Worm (Caenorhabditis elegans) whole organism, dauer: Measurements from ENCODE around the gene Y38C1AA.19.
"Not testable (repeated sequence)": the region's sequence is repeated elsewhere in the genome, so short reads cannot be mapped to it uniquely, and the experiment has no call there.

Experiments
- unc-62 ChIP-seq: sonication (generic microtip); optimal IDR thresholded peaks from 2 replicates; lab custom pipeline; 2017; ENCODE audit warnings: missing biosample characterization, missing genetic modification reagents, missing genetic modification characterization

The Y38C1AA.19 gene

DNA sequence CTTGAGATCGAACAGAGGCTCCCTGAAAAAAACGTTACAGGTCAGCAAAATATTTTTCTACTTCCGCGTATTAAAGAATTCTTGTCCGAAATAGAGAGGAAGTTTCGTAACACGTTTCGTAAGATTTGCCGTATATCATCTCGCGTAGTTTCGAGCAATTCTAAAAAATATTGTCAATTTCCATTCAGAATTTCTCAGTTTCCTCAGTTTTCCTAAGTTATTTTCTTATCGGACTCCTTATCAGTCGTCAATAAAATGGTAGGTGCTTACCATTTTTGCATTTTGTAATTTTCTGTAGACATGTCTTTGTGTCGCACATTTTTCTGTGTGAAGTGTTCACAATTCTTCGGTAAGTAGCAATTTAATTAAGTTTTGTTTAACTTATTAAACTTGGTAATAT, at the start of gene Y38C1AA.19:
TSS of gene Y38C1AA.19 (plus strand) at position 301 of the 400 bp plus-strand sequence.
- TF ChIP-seq unc-62 (GFP tag; lab: Kevin White, UChicago) = no peak

DNA sequence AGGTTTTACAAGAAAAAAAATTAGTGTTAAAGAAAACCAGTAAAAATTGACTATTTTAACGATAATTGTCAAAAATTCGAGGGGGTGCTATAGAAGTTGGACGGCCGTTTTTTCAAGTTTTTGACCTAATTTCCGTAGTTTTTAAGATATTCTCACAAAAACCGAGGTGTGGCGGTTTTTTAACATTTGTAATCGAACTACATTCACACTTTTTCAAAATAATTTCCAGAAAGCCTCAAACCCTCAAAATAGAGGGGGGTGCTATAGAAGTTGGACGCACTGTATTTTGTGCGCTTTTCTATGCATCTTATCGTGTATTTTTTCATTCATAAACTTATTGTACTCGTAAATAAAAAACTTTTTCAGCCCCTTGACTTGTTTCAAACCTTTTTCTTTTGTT, 48.6 kb upstream of the Y38C1AA.19 start, which contains the start of gene F29C4.4:
TSS of gene F29C4.4 (plus strand) at position 301 of the 400 bp plus-strand sequence.
- TF ChIP-seq unc-62 (GFP tag; lab: Kevin White, UChicago) = not testable (repeated sequence)

DNA sequence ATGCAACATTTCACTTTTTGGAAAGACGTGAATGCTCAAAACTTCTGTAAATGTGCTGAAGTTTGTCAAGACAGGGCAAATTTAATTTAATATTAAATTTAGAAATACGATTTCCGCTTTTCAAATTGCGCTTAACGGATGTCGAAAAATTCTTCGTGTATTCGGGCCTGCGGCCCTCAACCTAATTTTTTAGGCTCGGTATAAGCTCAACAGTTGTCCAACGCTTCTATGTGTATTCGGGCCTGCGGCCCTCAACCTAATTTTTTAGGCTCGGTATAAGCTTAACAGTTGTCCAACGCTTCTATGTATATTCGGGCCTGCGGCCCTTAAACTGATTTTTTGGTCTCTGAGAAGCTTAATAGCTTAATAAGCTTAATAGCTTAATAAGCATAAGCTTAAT, 41.2 kb upstream of the Y38C1AA.19 start:
- TF ChIP-seq unc-62 (GFP tag; lab: Kevin White, UChicago) = no peak

DNA sequence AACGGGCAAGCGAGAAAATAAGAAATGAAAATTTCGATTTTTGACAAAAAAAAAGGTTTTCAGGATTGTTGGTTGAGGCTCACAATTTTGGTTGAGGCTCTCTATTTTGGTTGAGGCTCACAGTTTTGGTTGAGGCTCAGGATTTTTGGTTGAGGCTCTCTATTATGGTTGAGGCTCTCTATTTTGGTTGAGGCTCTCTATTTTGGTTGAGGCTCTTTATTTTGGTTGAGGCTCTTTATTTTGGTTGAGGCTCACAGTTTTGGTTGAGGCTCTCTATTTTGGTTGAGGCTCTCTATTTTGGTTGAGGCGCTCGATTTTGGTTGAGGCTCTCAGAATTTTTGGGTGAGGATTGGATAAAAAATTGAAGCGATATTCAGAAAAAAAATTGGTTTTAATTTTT, 40.2 kb upstream of the Y38C1AA.19 start:
- TF ChIP-seq unc-62 (GFP tag; lab: Kevin White, UChicago) = no peak

DNA sequence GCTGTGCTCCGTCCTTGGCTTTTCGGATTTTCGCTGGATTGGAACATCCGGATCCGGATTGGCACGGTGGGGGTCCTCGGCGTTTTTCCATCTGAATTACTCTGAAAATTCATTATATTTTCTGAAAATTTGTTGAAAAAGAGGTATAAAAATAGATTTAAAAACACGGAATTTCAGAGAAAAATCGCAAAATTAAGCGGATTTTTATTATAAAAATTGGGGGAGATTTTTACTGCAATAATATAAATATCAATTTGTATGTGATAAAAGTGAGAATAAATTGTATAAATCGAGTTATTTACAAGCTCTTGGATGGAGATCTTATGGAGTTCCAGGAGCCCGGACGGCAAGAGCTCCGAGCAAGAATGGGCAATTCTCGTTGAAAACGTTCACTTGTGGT, 38.4 kb upstream of the Y38C1AA.19 start, which contains the start of gene tut-1:
TSS of gene tut-1 (minus strand) at position 101 of the 400 bp plus-strand sequence.
- TF ChIP-seq unc-62 (GFP tag; lab: Kevin White, UChicago) = no peak

DNA sequence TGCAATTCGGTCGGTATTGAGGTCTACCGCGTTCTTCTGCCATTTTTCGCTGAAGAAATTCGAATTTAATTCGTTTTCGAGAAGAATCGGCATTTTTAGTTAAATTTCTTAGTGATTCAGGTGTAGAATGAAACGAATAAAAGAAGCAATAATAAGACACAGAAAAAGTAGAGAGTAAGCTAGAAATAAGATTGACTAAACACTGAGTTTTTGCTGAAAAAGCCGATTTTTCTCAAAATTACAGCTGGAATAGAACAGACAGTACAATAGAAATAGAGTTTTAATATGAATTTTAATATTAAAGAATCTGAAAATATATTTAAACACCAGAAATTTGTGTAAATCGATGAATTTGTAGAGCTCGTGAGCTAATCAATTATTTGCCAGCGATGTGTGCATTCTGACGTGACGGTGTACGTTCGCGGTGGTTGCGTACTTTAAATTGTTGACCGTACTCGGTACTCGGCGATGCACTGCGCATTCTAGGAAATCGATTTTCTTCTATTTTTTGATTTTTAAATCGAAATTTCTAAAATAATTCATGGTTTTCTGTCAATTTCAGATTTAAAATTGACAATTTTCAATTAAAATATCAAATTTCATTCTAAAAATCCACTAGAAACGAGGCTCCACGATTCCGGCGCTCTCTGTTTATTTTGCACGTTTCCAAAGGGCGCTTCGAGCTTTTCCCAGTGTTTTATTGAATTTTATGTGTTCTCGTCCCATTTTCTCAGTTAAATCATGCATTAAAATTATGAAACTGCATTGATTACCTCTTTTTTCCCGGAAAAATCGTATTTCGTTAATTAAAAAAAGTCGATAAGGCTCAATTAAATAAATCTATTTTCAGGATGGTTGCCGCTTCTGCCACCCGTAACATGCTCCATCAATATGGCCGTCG, 33.8 kb upstream of the Y38C1AA.19 start, which contains the start of the genes grld-1 and cox-6C:
TSS of gene grld-1 (minus strand) at position 51 of the 901 bp plus-strand sequence.
TSS of gene cox-6C (plus strand) at position 851 of the 901 bp plus-strand sequence.
- no peak for TF ChIP-seq unc-62 (GFP tag; lab: Kevin White, UChicago)

DNA sequence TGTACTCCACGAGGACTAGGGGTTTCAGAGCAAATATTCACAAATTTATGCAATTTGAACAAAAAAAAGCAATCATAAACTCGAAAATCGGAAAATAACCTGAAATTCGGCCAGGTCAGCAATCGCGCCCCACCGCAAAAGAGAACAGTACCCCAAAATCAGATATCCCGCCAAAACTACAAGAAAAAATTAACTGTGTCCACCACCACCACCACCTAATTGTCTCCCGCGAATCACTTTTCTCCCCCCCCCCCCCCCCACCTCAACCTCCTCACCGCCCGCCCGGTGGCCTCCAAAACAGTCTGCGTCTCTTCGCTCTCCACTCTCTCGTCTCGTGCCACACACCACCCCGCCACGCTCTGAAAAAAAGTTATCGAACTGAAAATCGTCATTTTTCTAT, 31.4 kb upstream of the Y38C1AA.19 start:
- TF ChIP-seq unc-62 (GFP tag; lab: Kevin White, UChicago) = no peak

DNA sequence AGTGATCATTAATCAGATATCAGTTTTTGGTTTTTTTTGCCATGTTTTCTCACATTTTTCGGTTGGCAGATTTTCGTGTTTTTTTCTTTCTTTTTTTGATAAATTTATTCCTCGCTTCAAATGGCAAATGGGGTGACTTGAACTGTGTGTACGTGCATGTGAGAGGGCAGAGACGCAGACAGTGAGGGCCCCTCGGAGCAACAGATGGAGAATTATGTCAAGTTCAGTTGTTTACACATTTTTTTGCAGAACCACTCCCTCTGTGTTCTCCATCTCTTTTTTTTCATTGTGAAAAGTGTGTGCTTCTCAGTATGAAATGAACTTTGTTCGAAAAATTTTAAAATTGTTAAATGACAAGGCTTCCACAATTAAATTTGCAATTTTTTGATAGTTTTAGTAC, 29.8 kb upstream of the Y38C1AA.19 start:
- TF ChIP-seq unc-62 (GFP tag; lab: Kevin White, UChicago) = no peak

DNA sequence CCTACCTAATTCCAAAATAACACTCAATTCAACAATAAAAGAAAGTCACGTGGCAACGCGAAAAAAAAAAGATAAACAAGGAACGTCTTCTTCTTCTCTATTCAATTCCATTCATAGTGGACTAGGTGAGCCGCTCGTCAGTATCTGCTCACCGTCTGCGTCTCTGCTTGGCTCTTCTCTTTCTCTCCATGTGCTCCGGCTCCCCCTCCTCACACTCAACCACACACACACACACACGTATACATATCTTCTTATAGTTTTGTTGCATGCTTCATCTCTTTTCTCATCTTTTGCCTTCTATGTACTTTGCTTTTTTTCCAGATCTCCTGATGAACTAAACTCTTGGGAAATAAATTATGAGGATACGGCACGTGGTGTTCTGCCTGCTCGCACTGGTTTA, 27.9 kb upstream of the Y38C1AA.19 start, which contains the start of gene daf-1:
TSS of gene daf-1 (plus strand) at position 322 of the 400 bp plus-strand sequence.
- TF ChIP-seq unc-62 (GFP tag; lab: Kevin White, UChicago) = no peak

DNA sequence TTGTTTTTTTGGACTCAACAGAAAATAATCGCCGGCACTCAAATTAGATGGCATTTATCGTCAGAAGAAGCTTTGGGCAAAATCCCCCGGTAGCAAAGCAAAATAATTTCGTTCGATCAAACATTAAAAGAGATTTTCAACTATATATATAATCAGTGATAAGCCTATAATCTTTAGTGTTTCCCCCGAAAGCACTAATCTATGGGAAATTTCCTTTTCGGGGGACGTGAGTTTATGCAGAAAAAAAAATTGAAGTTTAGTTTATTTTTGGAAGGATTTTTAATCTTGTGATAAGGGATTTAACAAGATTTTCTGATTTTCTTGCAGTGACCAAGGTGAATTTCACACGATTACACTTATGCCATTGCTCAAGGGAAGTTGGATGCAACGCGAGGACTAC, 26.0 kb upstream of the Y38C1AA.19 start:
- no peak for TF ChIP-seq unc-62 (GFP tag; lab: Kevin White, UChicago)

DNA sequence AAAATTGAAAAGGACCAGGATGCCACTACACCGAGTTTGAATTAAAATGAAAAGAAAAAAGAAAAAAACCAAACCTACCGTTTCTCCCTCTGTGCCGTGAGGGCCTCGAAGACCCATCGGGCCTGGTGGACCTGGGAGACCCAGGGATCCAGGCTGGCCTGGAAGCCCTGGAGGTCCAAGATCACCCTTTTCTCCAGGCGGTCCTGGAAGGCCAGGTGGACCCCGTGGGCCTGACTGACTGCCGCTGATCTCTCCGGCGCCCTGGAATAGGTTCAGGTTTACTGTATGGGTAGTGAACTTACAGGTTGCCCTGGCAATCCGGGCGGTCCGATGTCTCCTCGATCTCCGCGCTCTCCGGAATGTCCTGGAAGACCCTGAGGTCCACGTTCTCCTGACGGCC, 20.3 kb upstream of the Y38C1AA.19 start:
- TF ChIP-seq unc-62 (GFP tag; lab: Kevin White, UChicago) = no peak

DNA sequence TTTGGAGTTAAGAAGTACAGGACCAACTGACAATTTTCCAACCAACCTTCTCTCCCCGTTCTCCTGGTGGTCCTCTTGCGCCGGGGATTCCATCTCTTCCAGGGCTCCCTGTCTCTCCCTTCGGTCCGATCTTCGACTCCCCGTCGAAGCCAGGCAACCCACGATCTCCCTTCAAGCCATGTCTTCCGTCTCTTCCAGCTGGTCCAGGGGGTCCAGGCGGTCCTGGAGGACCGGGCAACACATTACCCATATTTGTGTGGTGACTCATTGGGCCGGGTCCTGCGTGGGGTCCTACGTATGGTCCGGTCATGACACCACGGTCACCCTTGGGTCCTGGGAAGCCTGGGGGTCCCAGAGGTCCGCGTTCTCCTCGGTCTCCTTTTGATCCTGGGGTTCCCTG, 18.9 kb upstream of the Y38C1AA.19 start:
- no peak for TF ChIP-seq unc-62 (GFP tag; lab: Kevin White, UChicago)

DNA sequence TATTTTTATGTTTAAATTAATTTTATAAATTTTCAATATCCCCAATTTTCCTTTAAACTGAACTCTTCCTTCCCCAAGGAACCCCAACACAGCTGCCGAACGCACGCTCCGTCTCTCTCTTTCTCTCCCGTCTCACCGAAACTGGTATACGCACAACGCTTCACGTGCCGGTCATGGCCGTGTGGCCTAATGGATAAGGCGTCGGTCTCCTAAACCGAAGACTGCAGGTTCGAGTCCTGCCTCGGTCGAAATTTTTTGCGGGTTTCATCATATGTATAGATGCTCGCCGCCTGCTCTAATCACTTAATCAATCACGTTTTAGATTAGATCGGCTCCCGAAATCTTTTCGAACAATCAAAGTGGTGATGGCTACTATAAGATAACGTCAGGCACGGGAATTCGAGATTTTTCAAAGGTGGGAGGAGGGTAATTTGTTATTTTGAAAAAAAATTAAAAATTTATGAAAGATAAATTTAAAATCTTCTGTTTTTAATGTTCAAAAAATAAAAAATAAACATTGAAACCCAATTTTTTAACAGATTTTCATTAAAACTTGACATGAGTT, 16.1 kb upstream of the Y38C1AA.19 start:
- TF ChIP-seq unc-62 (GFP tag; lab: Kevin White, UChicago) = no peak

DNA sequence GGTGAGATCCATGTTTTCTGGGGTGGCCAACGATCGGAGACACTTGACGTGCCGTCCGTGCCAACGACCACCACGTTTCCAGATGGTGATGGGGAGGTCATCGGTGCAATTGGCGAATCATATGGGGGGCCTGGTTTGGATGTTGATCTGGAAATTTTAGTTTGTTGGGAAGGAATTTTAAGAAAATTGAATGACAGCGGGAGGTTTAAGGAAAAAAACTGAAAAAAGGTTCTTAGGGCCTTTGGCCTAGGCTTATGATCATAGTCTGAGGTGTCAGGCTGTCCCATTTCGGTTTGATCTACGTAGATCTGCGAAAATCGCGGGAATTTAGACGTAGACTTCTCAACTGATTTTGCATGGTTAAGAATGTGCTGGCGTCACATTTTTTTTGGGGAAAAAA, 12.1 kb upstream of the Y38C1AA.19 start, which contains the start of gene col-99:
TSS of gene col-99 (minus strand) at position 101 of the 400 bp plus-strand sequence.
- no peak for TF ChIP-seq unc-62 (GFP tag; lab: Kevin White, UChicago)

DNA sequence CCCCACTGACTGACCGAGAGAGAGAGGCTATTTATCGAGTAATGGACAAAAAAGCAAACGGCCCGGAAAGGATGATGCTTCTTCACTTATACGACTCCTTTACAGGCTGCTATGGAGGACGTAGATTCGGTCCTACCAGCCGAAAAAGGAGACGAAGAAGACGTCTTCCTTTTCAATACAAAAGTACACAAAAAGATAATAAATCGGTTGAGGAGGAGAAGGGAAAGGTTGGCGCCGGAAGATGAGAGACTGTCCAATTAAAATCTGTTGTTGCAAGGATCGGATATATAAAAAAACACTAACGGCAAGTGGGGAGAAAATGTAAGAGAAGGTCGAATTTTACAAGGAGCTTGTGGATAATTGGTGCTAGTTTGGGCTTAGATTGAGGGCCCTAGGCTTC, 11.2 kb upstream of the Y38C1AA.19 start:
- TF ChIP-seq unc-62 (GFP tag; lab: Kevin White, UChicago) = no peak

DNA sequence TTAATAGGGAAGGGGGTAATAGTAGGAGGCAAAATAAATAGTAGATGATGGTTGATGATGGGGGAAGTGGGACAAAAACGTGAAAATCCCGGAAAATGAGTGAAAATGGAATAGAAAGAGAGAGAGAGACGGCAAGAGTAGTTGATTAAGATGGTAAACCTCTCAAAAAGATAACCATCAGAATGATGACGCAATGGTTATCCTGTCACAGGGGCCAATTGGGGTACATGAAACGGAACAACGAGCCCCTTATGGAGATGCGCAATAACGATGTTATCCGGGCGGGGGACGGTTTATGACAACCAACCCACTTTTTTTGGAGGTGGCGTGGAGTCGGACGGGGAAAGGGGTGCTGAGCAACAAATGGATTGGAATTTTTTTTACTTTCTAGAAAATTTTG, 10.2 kb upstream of the Y38C1AA.19 start:
- TF ChIP-seq unc-62 (GFP tag; lab: Kevin White, UChicago) = no peak
